Worm (Caenorhabditis elegans): ENCODE measurements around the gene spp-8.

The spp-8 gene

ce11 chrIV:8476880-8477279 lies 4.6 kb upstream of the spp-8 start, which contains the start of gene spp-10:
Gene spp-10, plus strand, starts transcription at chrIV:8477180.
- no peak for TF ChIP-seq flt-1 (GFP tag; IDR thresholded peaks at IDR 0.05)

DNA sequence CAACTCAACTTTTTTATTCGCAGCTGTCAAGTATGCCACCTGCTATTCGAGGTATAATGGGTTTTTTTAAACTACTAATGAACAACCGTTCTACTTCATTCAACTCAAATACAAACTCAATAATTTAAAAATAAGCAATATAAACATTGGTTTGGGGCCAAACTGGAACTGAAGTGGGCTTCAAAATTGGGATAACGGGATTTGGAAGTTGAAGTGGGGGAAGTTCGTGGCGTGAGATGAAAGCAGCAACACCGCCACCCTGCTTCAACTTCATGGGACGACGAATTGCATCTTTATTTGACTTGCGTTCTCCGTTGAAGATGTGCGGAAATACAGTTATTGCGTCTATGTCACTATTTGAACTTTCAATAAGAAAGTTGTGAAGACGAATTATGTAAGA lies 2.9 kb upstream of the spp-8 start:
- TF ChIP-seq med-1 (GFP tag; optimal IDR thresholded peaks at IDR 0.05; ENCODE audit: insufficient read depth) (no peak), ztf-23 (GFP tag; IDR thresholded peaks at IDR 0.05) (no peak)

ce11 chrIV:8479346-8479745 lies 2.1 kb upstream of the spp-8 start, which contains the start of gene hlh-12:
Gene hlh-12, minus strand, starts transcription at chrIV:8479446.
- no peak for TF ChIP-seq T22C8.4 (GFP tag; IDR thresholded peaks at IDR 0.05)
- TF ChIP-seq cog-1 (tag; optimal IDR thresholded peaks at IDR 0.05): no peak
- TF ChIP-seq ztf-23 (GFP tag; IDR thresholded peaks at IDR 0.05): no peak
- TF ChIP-seq klf-2 (GFP tag; conservative IDR thresholded peaks at IDR 0.05): no peak
- no peak for TF ChIP-seq ref-1 (GFP tag; conservative IDR thresholded peaks at IDR 0.05)
- no peak for TF ChIP-seq ztf-29 (GFP tag; IDR thresholded peaks at IDR 0.05)
- no peak for TF ChIP-seq med-1 (GFP tag; optimal IDR thresholded peaks at IDR 0.05; ENCODE audit: insufficient read depth)
- TF ChIP-seq tab-1 (GFP tag; IDR thresholded peaks at IDR 0.05): no peak
- no peak for TF ChIP-seq flt-1 (GFP tag; IDR thresholded peaks at IDR 0.05)

DNA sequence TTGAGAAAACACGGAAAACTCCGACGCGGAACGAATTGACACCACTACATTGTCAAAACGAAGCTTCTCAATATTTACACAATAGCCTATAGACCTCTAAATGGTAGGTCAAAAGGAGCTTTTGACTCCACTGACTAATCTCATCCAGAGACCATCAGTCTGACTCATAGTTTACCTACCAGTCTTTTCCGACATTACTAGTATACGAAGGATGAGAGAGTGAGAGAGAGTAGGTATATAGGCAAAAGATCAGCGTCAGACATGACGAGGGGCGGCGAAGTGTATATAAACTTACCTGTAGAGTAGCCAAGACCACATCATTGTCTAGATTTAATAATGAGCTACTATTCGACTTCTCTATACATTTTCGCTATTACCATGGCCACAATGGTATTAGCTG lies 5.7 kb downstream of the spp-8 start, which contains the start of gene srlf-3:
srlf-3 (plus strand) TSS at position 301 of the 400 bp plus-strand sequence.
- TF ChIP-seq ztf-23 (GFP tag; IDR thresholded peaks at IDR 0.05) (no peak), tab-1 (GFP tag; IDR thresholded peaks at IDR 0.05) (no peak), flt-1 (GFP tag; IDR thresholded peaks at IDR 0.05) (no peak), klf-2 (GFP tag; conservative IDR thresholded peaks at IDR 0.05) (no peak)

DNA sequence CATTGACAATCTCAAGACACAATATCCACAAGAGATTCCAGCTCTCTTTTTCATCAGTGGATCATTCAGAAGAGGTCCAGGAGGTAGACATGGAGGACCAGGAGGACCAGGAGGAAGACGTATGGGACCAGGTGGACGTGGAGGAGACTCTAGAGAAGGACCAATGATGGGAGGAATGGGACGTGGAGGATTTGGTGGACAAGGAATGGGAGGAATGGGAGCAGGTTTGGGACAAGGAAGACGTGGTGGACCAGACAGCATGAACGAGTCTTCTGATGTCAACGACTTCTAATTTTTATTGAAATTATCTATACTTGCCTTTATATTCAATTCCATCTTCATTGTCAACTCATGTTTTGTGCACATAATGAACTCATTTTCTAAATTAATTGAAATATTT lies 6.6 kb downstream of the spp-8 start:
- TF ChIP-seq flt-1 (GFP tag; IDR thresholded peaks at IDR 0.05): no peak
- TF ChIP-seq T22C8.4 (GFP tag; IDR thresholded peaks at IDR 0.05): no peak
- no peak for TF ChIP-seq cog-1 (tag; optimal IDR thresholded peaks at IDR 0.05)
- no peak for TF ChIP-seq med-1 (GFP tag; optimal IDR thresholded peaks at IDR 0.05; ENCODE audit: insufficient read depth)
- TF ChIP-seq ztf-29 (GFP tag; IDR thresholded peaks at IDR 0.05): no peak
- no peak for TF ChIP-seq ztf-23 (GFP tag; IDR thresholded peaks at IDR 0.05)
- TF ChIP-seq ref-1 (GFP tag; conservative IDR thresholded peaks at IDR 0.05): no peak
- TF ChIP-seq klf-2 (GFP tag; conservative IDR thresholded peaks at IDR 0.05): no peak
- TF ChIP-seq tab-1 (GFP tag; IDR thresholded peaks at IDR 0.05): no peak

ce11 chrIV:8489915-8490314 lies 8.5 kb downstream of the spp-8 start, which contains the start of gene srlf-2:
Gene srlf-2, plus strand, starts transcription at chrIV:8490215.
- TF ChIP-seq klf-2 (GFP tag; conservative IDR thresholded peaks at IDR 0.05) (no peak), ref-1 (GFP tag; conservative IDR thresholded peaks at IDR 0.05) (no peak)

- TF ChIP-seq tab-1 (GFP tag; IDR thresholded peaks at IDR 0.05) (no peak), cog-1 (tag; optimal IDR thresholded peaks at IDR 0.05) (no peak), klf-2 (GFP tag; conservative IDR thresholded peaks at IDR 0.05) (no peak), ref-1 (GFP tag; conservative IDR thresholded peaks at IDR 0.05) (no peak), flt-1 (GFP tag; IDR thresholded peaks at IDR 0.05) (no peak), ztf-23 (GFP tag; IDR thresholded peaks at IDR 0.05) (no peak), ztf-29 (GFP tag; IDR thresholded peaks at IDR 0.05) (no peak), med-1 (GFP tag; optimal IDR thresholded peaks at IDR 0.05; ENCODE audit: insufficient read depth) (no peak), T22C8.4 (GFP tag; IDR thresholded peaks at IDR 0.05) (no peak)
Observed at ce11 chrIV:8492242-8492641, 10.8 kb downstream of the spp-8 start, which contains the start of gene sru-7. Gene sru-7, plus strand, starts transcription at chrIV:8492542.

DNA sequence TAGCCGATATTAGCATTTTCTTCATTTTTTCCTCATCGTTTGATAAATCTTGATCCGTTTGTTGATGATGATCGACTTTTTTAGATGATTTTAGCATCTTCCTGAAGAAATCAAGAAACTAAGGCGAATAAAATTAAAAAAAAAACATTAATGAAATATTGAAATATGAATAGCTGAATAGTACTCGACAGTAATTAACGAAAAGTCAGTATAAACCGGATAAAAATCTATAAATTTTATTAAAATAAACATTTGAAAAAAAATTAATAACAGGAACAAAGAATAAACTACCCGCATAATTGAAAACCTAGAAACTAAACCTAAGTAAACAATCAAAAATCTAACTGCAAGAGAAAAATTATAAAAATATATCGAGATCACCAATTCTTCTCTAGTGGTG lies 14.8 kb downstream of the spp-8 start, which contains the start of gene C28C12.12:
C28C12.12 (minus strand) TSS at position 101 of the 400 bp plus-strand sequence.
- TF ChIP-seq T22C8.4 (GFP tag; IDR thresholded peaks at IDR 0.05) (no peak), klf-2 (GFP tag; conservative IDR thresholded peaks at IDR 0.05) (no peak), med-1 (GFP tag; optimal IDR thresholded peaks at IDR 0.05; ENCODE audit: insufficient read depth) (no peak), tab-1 (GFP tag; IDR thresholded peaks at IDR 0.05) (no peak)

ce11 chrIV:8498773-8499360 lies 17.4 kb downstream of the spp-8 start, which contains the start of the genes acdh-13 and mesp-1:
Gene acdh-13, minus strand, starts transcription at chrIV:8498823.
Gene mesp-1, plus strand, starts transcription at chrIV:8499310.
- TF ChIP-seq ztf-29 (GFP tag; IDR thresholded peaks at IDR 0.05) (no peak), cog-1 (tag; optimal IDR thresholded peaks at IDR 0.05) (no peak), T22C8.4 (GFP tag; IDR thresholded peaks at IDR 0.05) (no peak), klf-2 (GFP tag; conservative IDR thresholded peaks at IDR 0.05) (no peak), ref-1 (GFP tag; conservative IDR thresholded peaks at IDR 0.05) (no peak), flt-1 (GFP tag; IDR thresholded peaks at IDR 0.05) (no peak), ztf-23 (GFP tag; IDR thresholded peaks at IDR 0.05) (no peak), tab-1 (GFP tag; IDR thresholded peaks at IDR 0.05) (no peak), med-1 (GFP tag; optimal IDR thresholded peaks at IDR 0.05; ENCODE audit: insufficient read depth) (no peak)

DNA sequence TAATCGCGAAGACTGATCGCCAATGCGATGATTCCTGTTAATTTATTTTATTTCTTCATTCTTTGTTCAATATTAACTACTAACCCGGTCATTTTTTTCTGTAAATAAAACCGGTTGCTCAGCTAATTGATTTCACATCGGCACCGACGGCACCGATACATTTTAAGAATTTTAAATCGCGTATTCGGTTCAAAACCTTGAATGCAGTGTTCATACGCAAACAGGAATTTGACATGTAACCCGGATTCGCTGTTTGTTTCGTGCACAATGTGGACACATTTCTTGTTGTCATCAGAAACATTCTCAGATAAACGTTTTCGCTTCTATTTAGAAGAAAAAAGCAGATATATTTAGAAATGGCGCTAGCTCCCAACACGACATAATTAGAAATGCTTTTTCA lies 18.5 kb downstream of the spp-8 start:
- TF ChIP-seq T22C8.4 (GFP tag; IDR thresholded peaks at IDR 0.05) (no peak), ref-1 (GFP tag; conservative IDR thresholded peaks at IDR 0.05) (no peak), ztf-23 (GFP tag; IDR thresholded peaks at IDR 0.05) (no peak), ztf-29 (GFP tag; IDR thresholded peaks at IDR 0.05) (no peak), cog-1 (tag; optimal IDR thresholded peaks at IDR 0.05) (no peak), tab-1 (GFP tag; IDR thresholded peaks at IDR 0.05) (no peak)

DNA sequence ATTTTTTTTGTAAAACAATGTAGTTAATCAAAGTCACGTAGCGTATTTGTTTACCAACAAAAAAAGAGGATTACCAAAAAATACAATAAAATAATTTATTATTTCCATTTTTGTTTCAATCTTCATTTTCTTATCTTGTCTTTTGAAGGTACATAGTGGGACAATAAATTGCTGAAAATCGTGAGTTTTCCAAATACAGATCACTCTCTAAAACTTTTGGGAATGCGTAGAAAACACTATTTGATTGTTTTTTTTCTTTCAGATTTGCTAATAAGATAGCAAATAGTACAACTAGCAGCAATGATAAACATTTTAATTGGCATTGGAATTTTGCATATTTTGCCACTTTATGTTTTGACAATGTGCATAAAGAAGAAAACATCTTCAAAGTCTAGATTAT lies 19.9 kb downstream of the spp-8 start, which contains the start of gene C28C12.1:
C28C12.1 (plus strand) TSS at position 301 of the 400 bp plus-strand sequence.
- no peak for TF ChIP-seq klf-2 (GFP tag; conservative IDR thresholded peaks at IDR 0.05)
- no peak for TF ChIP-seq tab-1 (GFP tag; IDR thresholded peaks at IDR 0.05)
- TF ChIP-seq ztf-23 (GFP tag; IDR thresholded peaks at IDR 0.05): no peak
- TF ChIP-seq ref-1 (GFP tag; conservative IDR thresholded peaks at IDR 0.05): no peak
- TF ChIP-seq med-1 (GFP tag; optimal IDR thresholded peaks at IDR 0.05; ENCODE audit: insufficient read depth): no peak

All from whole organism, midembryonic.